Fruit fly (Drosophila melanogaster): Measurements from ENCODE around the gene p38c.

p38c gene

dm6 chr3R:24106879-24107441, 43.0 kb downstream of the p38c start, which contains the start of gene CG10694:
CG10694 (plus strand) TSS chr3R:24107391.
- no peak for TF ChIP-seq CG17801 (GFP tag; optimal IDR thresholded peaks at IDR 0.05; ENCODE audit: partially characterized antibody)

- peak; percentile 61 for TF ChIP-seq CG17801 (GFP tag; optimal IDR thresholded peaks at IDR 0.05; ENCODE audit: partially characterized antibody)
Observed at dm6 chr3R:24106059-24106631, 43.9 kb downstream of the p38c start.

dm6 chr3R:24105312-24105902, 44.6 kb downstream of the p38c start, which contains the start of gene Syx1A:
Syx1A (minus strand) TSS chr3R:24105763.
- TF ChIP-seq CG17801 (GFP tag; optimal IDR thresholded peaks at IDR 0.05; ENCODE audit: partially characterized antibody): peak; percentile 8

dm6 chr3R:24104471-24105311, 45.3 kb downstream of the p38c start:
- peak; percentile 7 for TF ChIP-seq CG17801 (GFP tag; optimal IDR thresholded peaks at IDR 0.05; ENCODE audit: partially characterized antibody)

dm6 chr3R:24103708-24104107, 46.3 kb downstream of the p38c start:
- no peak for TF ChIP-seq CG17801 (GFP tag; optimal IDR thresholded peaks at IDR 0.05; ENCODE audit: partially characterized antibody)

- no peak for TF ChIP-seq CG17801 (GFP tag; optimal IDR thresholded peaks at IDR 0.05; ENCODE audit: partially characterized antibody)
Observed at dm6 chr3R:24102387-24102786, 47.6 kb downstream of the p38c start.

dm6 chr3R:24101437-24101836, 48.6 kb downstream of the p38c start:
- peak; percentile 74 for TF ChIP-seq CG17801 (GFP tag; optimal IDR thresholded peaks at IDR 0.05; ENCODE audit: partially characterized antibody)

- no peak for TF ChIP-seq CG17801 (GFP tag; optimal IDR thresholded peaks at IDR 0.05; ENCODE audit: partially characterized antibody)
Observed at dm6 chr3R:24100717-24101116, 49.3 kb downstream of the p38c start.

- peak; percentile 60 for TF ChIP-seq CG17801 (GFP tag; optimal IDR thresholded peaks at IDR 0.05; ENCODE audit: partially characterized antibody)
Observed at dm6 chr3R:24099039-24100026, 50.7 kb downstream of the p38c start.
